Fruit fly (Drosophila melanogaster) whole organism, adult: ENCODE results near the gene Mical.

Source experiments
- CG33017 ChIP-seq: fragments of 200-800 bp; sonication (Bioruptor generic); optimal IDR thresholded peaks from 2 replicates; lab custom pipeline; 2018; ENCODE audit warnings: missing biosample characterization, mild to moderate bottlenecking, missing genetic modification characterization, moderate library complexity
- CG7101 ChIP-seq: fragments of 200-800 bp; sonication (Bioruptor generic); optimal IDR thresholded peaks from 2 replicates; lab custom pipeline; 2018; ENCODE audit warnings: missing biosample characterization, mild to moderate bottlenecking, missing genetic modification characterization, moderate library complexity
- Hr96 ChIP-seq: fragments of 200-800 bp; sonication (Bioruptor generic); optimal IDR thresholded peaks from 2 replicates; lab custom pipeline; 2016; ENCODE audit warnings: missing biosample characterization, missing genetic modification characterization
- cnc ChIP-seq, 2 experiments: fragments of >200 bp; optimal IDR thresholded peaks; 2 replicates each; lab custom pipeline; 2017

dm6 chr3R:10075323-10075788 is 32.7 kb upstream of the Mical start, which contains the start of gene Alp13:
- TF ChIP-seq Hr96 (GFP tag; lab: Kevin White, UChicago) (peak; percentile 21), cnc (optimal IDR thresholded peaks at IDR 0.05; lab: Kevin White, UChicago) (no peak), CG7101 (tag; lab: Kevin White, UChicago) (peak; percentile 49), CG33017 (tag; lab: Kevin White, UChicago) (peak; percentile 62)
